Worm (Caenorhabditis elegans): ENCODE data around the gene R05H11.2.

Gene R05H11.2

DNA sequence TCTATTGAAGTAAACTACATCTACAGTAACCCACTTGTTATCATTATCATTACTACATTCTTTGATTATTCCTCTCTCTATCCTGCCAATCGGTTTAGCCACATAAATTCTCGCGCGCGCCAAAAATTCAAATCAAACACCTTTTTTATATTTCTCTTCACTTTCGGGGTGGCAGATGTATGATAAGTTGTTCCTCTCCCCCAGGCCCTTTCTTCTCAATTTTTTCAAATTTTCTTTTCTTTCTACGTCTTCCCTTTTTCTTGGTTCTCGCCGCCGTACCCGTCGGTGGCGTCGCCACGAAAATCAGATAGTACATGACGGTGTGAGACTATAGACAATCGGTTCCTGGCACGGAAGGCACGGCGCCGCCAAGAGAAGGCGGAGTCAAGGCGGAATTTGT lies at the start of gene R05H11.2:
Gene R05H11.2, plus strand, starts transcription at position 333 of the 400 bp plus-strand sequence.
- TF ChIP-seq ztf-29 (GFP tag; IDR thresholded peaks at IDR 0.05) (no peak), cog-1 (tag; optimal IDR thresholded peaks at IDR 0.05) (no peak), med-1 (GFP tag; optimal IDR thresholded peaks at IDR 0.05; ENCODE audit: insufficient read depth) (no peak), T22C8.4 (GFP tag; IDR thresholded peaks at IDR 0.05) (no peak), ztf-23 (GFP tag; IDR thresholded peaks at IDR 0.05) (no peak), ref-1 (GFP tag; conservative IDR thresholded peaks at IDR 0.05) (no peak), flt-1 (GFP tag; IDR thresholded peaks at IDR 0.05) (no peak), klf-2 (GFP tag; conservative IDR thresholded peaks at IDR 0.05) (no peak), tab-1 (GFP tag; IDR thresholded peaks at IDR 0.05) (no peak)

- TF ChIP-seq flt-1 (GFP tag; IDR thresholded peaks at IDR 0.05): no peak
These were observed 45.5 kb upstream of the R05H11.2 start for ce11 chrIII:6752612-6753011.

- TF ChIP-seq ztf-23 (GFP tag; IDR thresholded peaks at IDR 0.05) (no peak), cog-1 (tag; optimal IDR thresholded peaks at IDR 0.05) (no peak)
These were observed 41.3 kb upstream of the R05H11.2 start for ce11 chrIII:6756769-6757168.

DNA sequence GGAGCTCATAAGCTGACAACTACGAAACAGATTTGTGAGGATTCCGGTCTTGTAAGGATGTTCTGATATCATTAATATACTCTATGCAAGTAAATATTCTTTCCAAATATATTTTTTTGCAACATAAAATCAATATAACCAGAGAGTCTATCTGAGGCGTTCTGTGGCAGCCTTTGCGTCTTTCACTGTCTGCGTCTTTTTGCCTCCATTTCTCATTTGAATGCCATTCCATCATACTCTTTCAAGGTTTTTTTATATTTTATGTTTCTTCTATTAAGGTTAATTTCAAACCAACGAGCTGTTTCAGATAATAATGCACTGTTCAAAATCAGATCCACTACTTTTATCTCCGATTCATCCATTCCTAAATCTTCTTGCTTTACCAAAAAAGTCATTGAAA lies 2.8 kb upstream of the R05H11.2 start, which contains the start of gene R05H11.1:
Gene R05H11.1, plus strand, starts transcription at position 301 of the 400 bp plus-strand sequence.
- TF ChIP-seq ref-1 (GFP tag; conservative IDR thresholded peaks at IDR 0.05) (no peak), ztf-29 (GFP tag; IDR thresholded peaks at IDR 0.05) (no peak), med-1 (GFP tag; optimal IDR thresholded peaks at IDR 0.05; ENCODE audit: insufficient read depth) (no peak), T22C8.4 (GFP tag; IDR thresholded peaks at IDR 0.05) (no peak), ztf-23 (GFP tag; IDR thresholded peaks at IDR 0.05) (no peak), cog-1 (tag; optimal IDR thresholded peaks at IDR 0.05) (no peak), flt-1 (GFP tag; IDR thresholded peaks at IDR 0.05) (no peak), klf-2 (GFP tag; conservative IDR thresholded peaks at IDR 0.05) (no peak), tab-1 (GFP tag; IDR thresholded peaks at IDR 0.05) (no peak)

ce11 chrIII:6798906-6799305 lies 809 bp downstream of the R05H11.2 start:
- TF ChIP-seq ref-1 (GFP tag; conservative IDR thresholded peaks at IDR 0.05) (no peak), T22C8.4 (GFP tag; IDR thresholded peaks at IDR 0.05) (no peak), cog-1 (tag; optimal IDR thresholded peaks at IDR 0.05) (no peak), med-1 (GFP tag; optimal IDR thresholded peaks at IDR 0.05; ENCODE audit: insufficient read depth) (no peak), flt-1 (GFP tag; IDR thresholded peaks at IDR 0.05) (no peak), ztf-29 (GFP tag; IDR thresholded peaks at IDR 0.05) (no peak), klf-2 (GFP tag; conservative IDR thresholded peaks at IDR 0.05) (no peak), tab-1 (GFP tag; IDR thresholded peaks at IDR 0.05) (no peak), ztf-23 (GFP tag; IDR thresholded peaks at IDR 0.05) (no peak)

- TF ChIP-seq tab-1 (GFP tag; IDR thresholded peaks at IDR 0.05): no peak
These were observed 1.6 kb downstream of the R05H11.2 start for ce11 chrIII:6799664-6800063.

DNA sequence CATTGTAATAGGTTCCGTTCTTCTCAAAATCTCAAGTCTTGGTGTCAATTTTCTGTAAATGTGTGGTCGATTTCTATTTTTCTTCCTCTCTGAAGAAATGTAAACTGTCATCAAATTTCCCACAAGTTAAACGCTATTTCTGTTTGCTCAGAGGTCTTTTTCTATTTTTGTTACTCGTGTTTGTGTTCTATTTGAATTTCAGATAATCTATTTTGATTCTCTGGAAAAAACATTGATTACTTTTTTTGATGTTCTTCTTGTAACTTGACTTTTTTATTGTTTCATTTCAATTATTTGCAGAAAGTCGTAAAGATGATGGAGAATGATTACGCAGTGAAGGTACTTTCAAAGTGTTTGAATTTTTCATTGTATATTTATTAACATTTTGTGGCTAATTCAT lies 4.4 kb downstream of the R05H11.2 start, which contains the start of gene lim-8:
Gene lim-8, plus strand, starts transcription at position 301 of the 400 bp plus-strand sequence.
- no peak for TF ChIP-seq tab-1 (GFP tag; IDR thresholded peaks at IDR 0.05)
- TF ChIP-seq ref-1 (GFP tag; conservative IDR thresholded peaks at IDR 0.05): no peak
- no peak for TF ChIP-seq klf-2 (GFP tag; conservative IDR thresholded peaks at IDR 0.05)
- no peak for TF ChIP-seq flt-1 (GFP tag; IDR thresholded peaks at IDR 0.05)
- TF ChIP-seq med-1 (GFP tag; optimal IDR thresholded peaks at IDR 0.05; ENCODE audit: insufficient read depth): no peak
- TF ChIP-seq ztf-23 (GFP tag; IDR thresholded peaks at IDR 0.05): no peak
- TF ChIP-seq cog-1 (tag; optimal IDR thresholded peaks at IDR 0.05): no peak
- TF ChIP-seq T22C8.4 (GFP tag; IDR thresholded peaks at IDR 0.05): no peak
- no peak for TF ChIP-seq ztf-29 (GFP tag; IDR thresholded peaks at IDR 0.05)

DNA sequence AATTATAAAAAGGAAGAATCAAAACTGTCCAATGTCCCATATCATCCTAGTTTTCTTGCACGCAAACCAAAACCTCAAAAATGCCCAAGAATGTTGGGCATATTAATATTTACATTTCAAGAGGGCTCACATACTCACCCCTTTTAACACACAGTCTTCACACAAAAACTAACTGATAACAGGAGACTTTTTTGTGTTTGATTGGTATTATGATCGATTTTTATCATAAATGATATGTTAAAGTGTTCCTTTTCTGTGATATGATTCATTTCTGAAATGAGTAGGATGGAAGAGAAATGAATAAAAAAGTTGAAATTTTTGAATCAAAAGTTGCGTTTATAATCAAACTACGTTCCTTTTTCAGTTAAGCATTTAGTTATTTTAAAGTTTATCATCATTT lies 5.0 kb downstream of the R05H11.2 start:
- TF ChIP-seq med-1 (GFP tag; optimal IDR thresholded peaks at IDR 0.05; ENCODE audit: insufficient read depth) (no peak), ztf-29 (GFP tag; IDR thresholded peaks at IDR 0.05) (no peak), klf-2 (GFP tag; conservative IDR thresholded peaks at IDR 0.05) (no peak), ref-1 (GFP tag; conservative IDR thresholded peaks at IDR 0.05) (no peak), flt-1 (GFP tag; IDR thresholded peaks at IDR 0.05) (no peak), T22C8.4 (GFP tag; IDR thresholded peaks at IDR 0.05) (no peak), cog-1 (tag; optimal IDR thresholded peaks at IDR 0.05) (no peak), tab-1 (GFP tag; IDR thresholded peaks at IDR 0.05) (no peak), ztf-23 (GFP tag; IDR thresholded peaks at IDR 0.05) (no peak)

- TF ChIP-seq klf-2 (GFP tag; conservative IDR thresholded peaks at IDR 0.05) (no peak), T22C8.4 (GFP tag; IDR thresholded peaks at IDR 0.05) (peak; percentile 47; the same call in 1 of the 2 replicates), tab-1 (GFP tag; IDR thresholded peaks at IDR 0.05) (peak; percentile 84), flt-1 (GFP tag; IDR thresholded peaks at IDR 0.05) (peak; percentile 84), ztf-29 (GFP tag; IDR thresholded peaks at IDR 0.05) (peak; percentile 43; the same call in 1 of the 2 replicates), ztf-23 (GFP tag; IDR thresholded peaks at IDR 0.05) (0 out of 2 replicates have a peak, but pooled peaks have one; percentile 52), cog-1 (tag; optimal IDR thresholded peaks at IDR 0.05) (peak; percentile 18), ref-1 (GFP tag; conservative IDR thresholded peaks at IDR 0.05) (no peak), med-1 (GFP tag; optimal IDR thresholded peaks at IDR 0.05; ENCODE audit: insufficient read depth) (no peak)
These were observed 7.3 kb downstream of the R05H11.2 start for ce11 chrIII:6805397-6805796.

- TF ChIP-seq cog-1 (tag; optimal IDR thresholded peaks at IDR 0.05): no peak
These were observed 18.8 kb downstream of the R05H11.2 start, which contains the start of gene F28F5.4 for ce11 chrIII:6816930-6817329. Gene F28F5.4, minus strand, starts transcription at chrIII:6817033.

- TF ChIP-seq tab-1 (GFP tag; IDR thresholded peaks at IDR 0.05): no peak
- TF ChIP-seq med-1 (GFP tag; optimal IDR thresholded peaks at IDR 0.05; ENCODE audit: insufficient read depth): no peak
- no peak for TF ChIP-seq klf-2 (GFP tag; conservative IDR thresholded peaks at IDR 0.05)
These were observed 19.9 kb downstream of the R05H11.2 start for ce11 chrIII:6818037-6818436.
